Fruit fly (Drosophila melanogaster): ENCODE data around the gene CG33322.

The CG33322 gene

DNA sequence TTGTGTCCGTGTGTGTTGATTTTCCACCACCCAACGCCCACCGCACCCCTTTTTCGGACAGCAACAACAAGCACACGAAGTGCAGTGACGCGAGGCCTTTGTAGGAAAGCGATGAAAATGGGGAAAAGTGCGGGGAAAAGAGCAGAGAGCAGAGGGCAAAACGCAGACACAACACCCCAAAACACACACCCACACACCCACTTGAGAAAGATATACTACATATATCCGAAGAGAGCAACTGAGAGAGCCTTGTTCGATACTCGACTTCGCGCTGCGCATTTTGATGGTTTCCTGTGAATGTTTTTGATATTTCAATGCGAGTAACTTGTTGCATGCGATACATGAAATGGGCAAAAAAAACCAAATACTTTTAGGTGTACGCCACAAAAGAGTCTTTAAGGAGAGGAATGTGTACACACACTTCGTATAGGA lies 12.3 kb downstream of the CG33322 start (continued):
- peak; percentile 58; the same call in 1 of the 2 replicates for TF ChIP-seq ttk (GFP tag; IDR thresholded peaks at IDR 0.05)
- peak; percentile 91 for TF ChIP-seq crol (GFP tag; IDR thresholded peaks at IDR 0.05)
- TF ChIP-seq Pdp1 (GFP tag; optimal IDR thresholded peaks at IDR 0.05): peak in 1 of 2 experiments; percentile 47
- TF ChIP-seq CG32772 (GFP tag; IDR thresholded peaks at IDR 0.05): 0 out of 2 replicates have a peak, but pooled peaks have one; percentile 8
- no peak for TF ChIP-seq CG30020 (tag; optimal IDR thresholded peaks at IDR 0.05)
- TF ChIP-seq CG7271 (tag; optimal IDR thresholded peaks at IDR 0.05): no peak
- peak; percentile 54; the same call in 1 of the 3 replicates for TF ChIP-seq sr (GFP tag; IDR thresholded peaks at IDR 0.05)
- TF ChIP-seq kni (GFP tag; optimal IDR thresholded peaks at IDR 0.05): peak; percentile 12
- peak; percentile 78; the same call in 2 of the 4 replicates for TF ChIP-seq chinmo (GFP tag; IDR thresholded peaks at IDR 0.05; ENCODE audit: partially characterized antibody)
- TF ChIP-seq tgo (GFP tag; IDR thresholded peaks at IDR 0.05): no peak
- peak; percentile 63 for TF ChIP-seq CG4360 (GFP tag; IDR thresholded peaks at IDR 0.05)
- TF ChIP-seq CG2199 (GFP tag; IDR thresholded peaks at IDR 0.05): peak; percentile 78; the same call in 2 of the 3 replicates
- peak; percentile 27; the same call in 1 of the 2 replicates for TF ChIP-seq CG31224 (GFP tag; IDR thresholded peaks at IDR 0.05)
- peak; percentile 25 for TF ChIP-seq CG18599 (GFP tag; optimal IDR thresholded peaks at IDR 0.05)
- no peak for TF ChIP-seq CG18262 (tag; optimal IDR thresholded peaks at IDR 0.05)
- TF ChIP-seq dpn (GFP tag; optimal IDR thresholded peaks at IDR 0.05): no peak
- TF ChIP-seq vnd (GFP tag; IDR thresholded peaks at IDR 0.05; ENCODE audit: partially characterized antibody): no peak
- 0 out of 2 replicates have a peak, but pooled peaks have one; percentile 5 for TF ChIP-seq CG32767 (GFP tag; IDR thresholded peaks at IDR 0.05)
- no peak for TF ChIP-seq CG14014 (GFP tag; IDR thresholded peaks at IDR 0.05)
- no peak for TF ChIP-seq CG17912 (GFP tag; optimal IDR thresholded peaks at IDR 0.05)
- TF ChIP-seq CG12744 (GFP tag; optimal IDR thresholded peaks at IDR 0.05): no peak
- peak; percentile 48 for TF ChIP-seq CG13894 (tag; optimal IDR thresholded peaks at IDR 0.05)
- TF ChIP-seq Hr78 (GFP tag; optimal IDR thresholded peaks at IDR 0.05): no peak

DNA sequence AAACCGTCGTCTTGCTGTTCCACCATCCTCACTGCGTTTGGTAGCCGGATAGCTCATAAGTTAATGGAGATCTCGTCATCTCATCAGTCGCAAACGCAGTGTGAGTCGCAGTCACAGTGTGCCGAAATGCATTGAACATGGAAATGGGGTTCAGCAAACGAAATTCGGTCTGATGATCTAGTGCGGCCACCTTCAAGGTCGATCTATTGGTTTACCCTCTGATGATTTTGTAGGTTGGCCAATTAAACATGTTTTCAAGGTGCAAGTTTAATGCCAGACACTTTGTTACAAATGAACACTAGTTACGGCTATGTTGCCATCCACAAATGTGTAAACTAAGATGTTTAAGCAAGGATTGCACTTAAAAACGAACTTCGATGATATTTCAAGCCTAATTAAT lies 13.2 kb downstream of the CG33322 start:
- TF ChIP-seq fu2 (GFP tag; optimal IDR thresholded peaks at IDR 0.05) (no peak), dmrt11E (tag; optimal IDR thresholded peaks at IDR 0.05) (no peak), CG12391 (tag; optimal IDR thresholded peaks at IDR 0.05) (peak; percentile 0), CG14965 (GFP tag; optimal IDR thresholded peaks at IDR 0.05; ENCODE audit: borderline replicate concordance) (no peak), Mad (GFP tag; optimal IDR thresholded peaks at IDR 0.05) (no peak), CG13894 (tag; optimal IDR thresholded peaks at IDR 0.05) (no peak), Med (GFP tag) (peak; percentile 35), CG17568 (GFP tag; optimal IDR thresholded peaks at IDR 0.05) (no peak), PHDP (tag; optimal IDR thresholded peaks at IDR 0.05) (no peak), pzg (GFP tag; optimal IDR thresholded peaks at IDR 0.05) (no peak), br (optimal IDR thresholded peaks at IDR 0.05) (no peak), fd96Cb (tag; optimal IDR thresholded peaks at IDR 0.05) (no peak), vnd (GFP tag; IDR thresholded peaks at IDR 0.05; ENCODE audit: partially characterized antibody) (no peak), mld (GFP tag; IDR thresholded peaks at IDR 0.05; ENCODE audit: partially characterized antibody) (no peak), ci (GFP tag; IDR thresholded peaks at IDR 0.05) (peak; percentile 42; the same call in 1 of the 3 replicates), sens (GFP tag) (no peak), Sox102F (GFP tag; optimal IDR thresholded peaks at IDR 0.05) (peak; percentile 8), Bgb (GFP tag; IDR thresholded peaks at IDR 0.05; ENCODE audit: partially characterized antibody) (peak; percentile 24), Dip2 (GFP tag; IDR thresholded peaks at IDR 0.05) (no peak), yki (optimal IDR thresholded peaks at IDR 0.05) (no peak), CkIIα-i1 (GFP tag; IDR thresholded peaks at IDR 0.05) (no peak), tup (GFP tag; optimal IDR thresholded peaks at IDR 0.05) (no peak), Fer2 (tag; optimal IDR thresholded peaks at IDR 0.05) (no peak), bsh (GFP tag; optimal IDR thresholded peaks at IDR 0.05) (peak in 1 of 2 experiments; percentile 0), sima (GFP tag; optimal IDR thresholded peaks at IDR 0.05) (no peak), NC2α (GFP tag; optimal IDR thresholded peaks at IDR 0.05) (no peak), CG17359 (tag; optimal IDR thresholded peaks at IDR 0.05) (peak; percentile 9), hkb (optimal IDR thresholded peaks at IDR 0.05) (no peak), hkb (GFP tag; IDR thresholded peaks at IDR 0.05) (peak; percentile 20; the same call in 1 of the 2 replicates)

Measured in whole organism, embryonic.